Fruit fly (Drosophila melanogaster): Measurements from ENCODE around the gene prg.

DNA sequence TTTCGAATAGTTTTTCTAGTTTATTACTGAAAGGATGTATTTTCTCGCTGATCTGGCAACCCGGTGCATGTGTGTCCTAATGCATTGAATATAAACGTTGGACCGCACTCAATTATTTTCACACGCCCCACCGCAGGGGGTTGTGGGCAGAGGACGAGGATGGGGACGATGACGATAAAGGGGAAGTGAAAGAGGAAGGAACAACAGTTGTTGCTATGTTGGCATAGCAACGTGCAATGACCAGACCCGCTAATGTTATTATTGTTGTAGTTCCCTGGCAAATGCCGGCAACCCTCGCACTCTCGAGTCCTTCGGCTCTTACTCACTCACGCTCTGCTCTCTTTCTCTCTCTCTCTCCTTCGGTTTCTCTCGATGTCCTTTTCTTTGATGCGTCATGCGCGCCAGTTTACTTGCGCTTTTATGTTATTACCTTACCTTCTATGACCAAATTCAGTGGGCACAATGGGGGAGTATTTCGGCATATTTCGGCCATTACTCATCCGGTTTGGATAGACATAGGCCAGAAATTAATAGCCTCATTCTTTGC, 39.6 kb upstream of the prg start:
- TF ChIP-seq CG9139 (GFP tag; optimal IDR thresholded peaks at IDR 0.05) (no peak), esn (GFP tag; optimal IDR thresholded peaks at IDR 0.05) (no peak), Hr38 (GFP tag; optimal IDR thresholded peaks at IDR 0.05) (no peak), Sox15 (GFP tag; optimal IDR thresholded peaks at IDR 0.05) (no peak), CG6163 (GFP tag; IDR thresholded peaks at IDR 0.05) (no peak), CG31627 (GFP tag; optimal IDR thresholded peaks at IDR 0.05) (no peak), lz (GFP tag; optimal IDR thresholded peaks at IDR 0.05) (no peak)
